Fruit fly (Drosophila melanogaster) whole organism, embryonic: ENCODE data around the gene CG34434.

Experiments
- ATbp ChIP-seq: fragments of 200-800 bp; sonication (Bioruptor generic); optimal IDR thresholded peaks from 2 replicates; lab custom pipeline; 2017; ENCODE audit warnings: missing biosample characterization, mild to moderate bottlenecking, missing genetic modification characterization, missing genetic modification reagents
- Bdp1 ChIP-seq: fragments of 200-800 bp; sonication (Bioruptor generic); optimal IDR thresholded peaks from 3 replicates; lab custom pipeline; 2016; ENCODE audit warnings: missing biosample characterization, missing genetic modification characterization
- CG10209 ChIP-seq: fragments of 200-800 bp; sonication (Bioruptor generic); optimal IDR thresholded peaks from 3 replicates; lab custom pipeline; 2017; ENCODE audit warnings: missing biosample characterization, mild to moderate bottlenecking, missing genetic modification characterization, missing genetic modification reagents
- CG10462 ChIP-seq: fragments of 200-800 bp; sonication (Bioruptor generic); optimal IDR thresholded peaks from 2 replicates; lab custom pipeline; 2016; ENCODE audit warnings: missing biosample characterization, missing genetic modification characterization
- CG11398 ChIP-seq: fragments of 200-800 bp; sonication (Bioruptor generic); optimal IDR thresholded peaks from 2 replicates; lab custom pipeline; 2016; ENCODE audit warnings: missing biosample characterization, missing genetic modification characterization
- CG12236 ChIP-seq: fragments of 200-800 bp; sonication (Bioruptor generic); optimal IDR thresholded peaks from 2 replicates; lab custom pipeline; 2016; ENCODE audit warnings: missing biosample characterization, missing genetic modification characterization
- CG13123 ChIP-seq: fragments of 200-800 bp; sonication (Bioruptor generic); optimal IDR thresholded peaks from 2 replicates; lab custom pipeline; 2016; ENCODE audit warnings: missing biosample characterization, missing genetic modification characterization
- CG13296 ChIP-seq: fragments of 200-800 bp; sonication (Bioruptor generic); optimal IDR thresholded peaks from 3 replicates; lab custom pipeline; 2018; ENCODE audit warnings: missing biosample characterization, mild to moderate bottlenecking, missing genetic modification characterization
- CG1603 ChIP-seq: fragments of 200-800 bp; sonication (Bioruptor generic); optimal IDR thresholded peaks from 2 replicates; lab custom pipeline; 2019; ENCODE audit warnings: missing biosample characterization, mild to moderate bottlenecking, missing genetic modification characterization, moderate library complexity
- CG16813 ChIP-seq: fragments of 200-800 bp; sonication (Bioruptor generic); IDR thresholded peaks from 3 replicates; pipeline ENCODE4 v1.3.6; 2022; ENCODE audit warnings: missing biosample characterization, missing genetic modification characterization; ENCODE audit not compliant: partially characterized antibody
- CG18599 ChIP-seq: fragments of 200-800 bp; sonication (Bioruptor generic); optimal IDR thresholded peaks from 3 replicates; lab custom pipeline; 2017; ENCODE audit warnings: missing biosample characterization, missing genetic modification characterization, mild to moderate bottlenecking, moderate library complexity, missing genetic modification reagents
- CG32767 ChIP-seq: fragments of 200-800 bp; sonication (Bioruptor generic); IDR thresholded peaks from 2 replicates; pipeline ENCODE4 v1.3.6; 2022; ENCODE audit warnings: missing biosample characterization, missing genetic modification characterization
- CG33557 ChIP-seq: fragments of 200-800 bp; sonication (Bioruptor generic); optimal IDR thresholded peaks from 2 replicates; lab custom pipeline; 2019; ENCODE audit warnings: missing biosample characterization, mild to moderate bottlenecking, missing genetic modification characterization, moderate library complexity
- CG4404 ChIP-seq: fragments of 200-800 bp; sonication (Bioruptor generic); IDR thresholded peaks from 2 replicates; pipeline ENCODE4 v1.3.6; 2022; ENCODE audit warnings: missing biosample characterization, missing genetic modification characterization
- CG4730 ChIP-seq: fragments of 200-800 bp; sonication (Bioruptor generic); IDR thresholded peaks from 2 replicates; pipeline ENCODE4 v1.3.6; 2022; ENCODE audit warnings: missing biosample characterization, missing genetic modification characterization
- CG4820 ChIP-seq: fragments of 200-800 bp; sonication (Bioruptor generic); optimal IDR thresholded peaks from 3 replicates; lab custom pipeline; 2016; ENCODE audit warnings: missing biosample characterization, missing genetic modification characterization
- CG6765 ChIP-seq: fragments of 200-800 bp; sonication (Bioruptor generic); optimal IDR thresholded peaks from 3 replicates; lab custom pipeline; 2017; ENCODE audit warnings: missing biosample characterization, mild to moderate bottlenecking, missing genetic modification characterization
- CG8478 ChIP-seq: fragments of >200 bp; optimal IDR thresholded peaks from 2 replicates; lab custom pipeline; 2018
- Dll ChIP-seq: fragments of 200-800 bp; sonication (Bioruptor generic); IDR thresholded peaks from 4 replicates; pipeline ENCODE4 v1.3.6; 2022; ENCODE audit warnings: missing biosample characterization, missing genetic modification characterization; ENCODE audit not compliant: partially characterized antibody
- HLH4C ChIP-seq: fragments of 200-800 bp; sonication (Bioruptor generic); IDR thresholded peaks from 3 replicates; pipeline ENCODE4 v1.3.6; 2022; ENCODE audit warnings: missing biosample characterization, missing genetic modification characterization; ENCODE audit not compliant: partially characterized antibody
- Hey ChIP-seq: fragments of 200-800 bp; sonication (Bioruptor generic); optimal IDR thresholded peaks from 3 replicates; lab custom pipeline; 2018; ENCODE audit warnings: missing biosample characterization, mild to moderate bottlenecking, missing genetic modification characterization
- HmgD ChIP-seq: fragments of 200-800 bp; sonication (Bioruptor generic); optimal IDR thresholded peaks from 3 replicates; lab custom pipeline; 2016; ENCODE audit warnings: missing biosample characterization, missing genetic modification characterization
- Hr51 ChIP-seq, 2 experiments: fragments of 200-800 bp; sonication (Bioruptor generic); optimal IDR thresholded peaks; 2 replicates in 1 of 2; 3 replicates in 1 of 2; lab custom pipeline; 2016 to 2018; ENCODE audit warnings: missing biosample characterization in 2 of 2, missing genetic modification characterization in 2 of 2, mild to moderate bottlenecking in 1 of 2, moderate library complexity in 1 of 2
- Kr ChIP-seq: fragments of 200-800 bp; sonication (Bioruptor generic); optimal IDR thresholded peaks from 2 replicates; lab custom pipeline; 2017; ENCODE audit warnings: missing biosample characterization, mild to moderate bottlenecking, missing genetic modification characterization
- Mrtf ChIP-seq: fragments of 200-800 bp; sonication (Bioruptor generic); IDR thresholded peaks from 3 replicates; pipeline ENCODE4 v1.3.6; 2022; ENCODE audit warnings: missing biosample characterization, missing genetic modification characterization
- Nf-YA ChIP-seq: fragments of 200-800 bp; sonication (Bioruptor generic); IDR thresholded peaks from 2 replicates; pipeline ENCODE4 v1.3.6; 2022; ENCODE audit warnings: missing biosample characterization, missing genetic modification characterization
- Nf-YB ChIP-seq: fragments of 200-800 bp; sonication (Bioruptor generic); optimal IDR thresholded peaks from 3 replicates; lab custom pipeline; 2019; ENCODE audit warnings: missing biosample characterization, mild to moderate bottlenecking, missing genetic modification characterization, moderate library complexity
- Sin3A ChIP-seq: fragments of >200 bp; optimal IDR thresholded peaks from 2 replicates; lab custom pipeline; 2018
- Taf1 ChIP-seq: fragments of 200-800 bp; sonication (Bioruptor generic); IDR thresholded peaks from 2 replicates; pipeline ENCODE4 v1.3.6; 2022; ENCODE audit warnings: missing biosample characterization, missing genetic modification characterization
- al ChIP-seq: fragments of 200-800 bp; sonication (Bioruptor generic); IDR thresholded peaks from 2 replicates; pipeline ENCODE4 v1.3.6; 2022; ENCODE audit warnings: missing biosample characterization, missing genetic modification characterization
- ap ChIP-seq: fragments of 200-800 bp; sonication (Bioruptor generic); IDR thresholded peaks from 2 replicates; pipeline ENCODE4 v1.3.6; 2022; ENCODE audit warnings: missing biosample characterization, missing genetic modification characterization
- ci ChIP-seq: fragments of 200-800 bp; sonication (Bioruptor generic); IDR thresholded peaks from 3 replicates; pipeline ENCODE4 v1.3.6; 2022; ENCODE audit warnings: missing biosample characterization, missing genetic modification characterization
- dm ChIP-seq: fragments of 200-800 bp; sonication (Bioruptor generic); optimal IDR thresholded peaks from 3 replicates; lab custom pipeline; 2016; ENCODE audit warnings: missing biosample characterization, missing genetic modification characterization
- eve ChIP-seq, 2 experiments: fragments of >200 bp; optimal IDR thresholded peaks; 2 replicates each; lab custom pipeline; 2017; ENCODE audit warnings: missing biosample characterization in 2 of 2, missing genetic modification characterization in 2 of 2
- ftz-f1 ChIP-seq: fragments of 200-800 bp; sonication (Bioruptor generic); optimal IDR thresholded peaks from 2 replicates; lab custom pipeline; 2016; ENCODE audit warnings: missing biosample characterization, missing genetic modification characterization
- gem ChIP-seq: fragments of 200-800 bp; sonication (Bioruptor generic); optimal IDR thresholded peaks from 2 replicates; lab custom pipeline; 2019; ENCODE audit warnings: missing biosample characterization, mild to moderate bottlenecking, missing genetic modification characterization, moderate library complexity
- h ChIP-seq: fragments of >200 bp; optimal IDR thresholded peaks from 2 replicates; lab custom pipeline; 2017
- ham ChIP-seq: fragments of 200-800 bp; sonication (Bioruptor generic); IDR thresholded peaks from 2 replicates; pipeline ENCODE4 v1.3.6; 2022; ENCODE audit warnings: missing biosample characterization, missing genetic modification characterization
- jing ChIP-seq: fragments of 200-800 bp; sonication (Bioruptor generic); optimal IDR thresholded peaks from 2 replicates; lab custom pipeline; 2018; ENCODE audit warnings: missing biosample characterization, mild to moderate bottlenecking, missing genetic modification characterization
- jumu ChIP-seq: fragments of 200-800 bp; sonication (Bioruptor generic); optimal IDR thresholded peaks from 3 replicates; lab custom pipeline; 2016; ENCODE audit warnings: missing biosample characterization, missing genetic modification characterization
- kah ChIP-seq: fragments of 200-800 bp; sonication (Bioruptor generic); optimal IDR thresholded peaks from 2 replicates; lab custom pipeline; 2018; ENCODE audit warnings: missing biosample characterization, mild to moderate bottlenecking, missing genetic modification characterization
- kay ChIP-seq: fragments of 200-800 bp; sonication (Bioruptor generic); optimal IDR thresholded peaks from 2 replicates; lab custom pipeline; 2016; ENCODE audit warnings: missing biosample characterization, missing genetic modification characterization
- knrl ChIP-seq: fragments of 200-800 bp; sonication (Bioruptor generic); IDR thresholded peaks from 3 replicates; pipeline ENCODE4 v1.3.6; 2022; ENCODE audit warnings: missing biosample characterization, missing genetic modification characterization; ENCODE audit not compliant: partially characterized antibody
- lola ChIP-seq, 3 experiments: fragments of >200 bp in 2 of 3; fragments of 200-800 bp in 1 of 3; sonication (Bioruptor generic) in 1 of 3; optimal IDR thresholded peaks; 2 replicates each; lab custom pipeline; 2017 to 2019; ENCODE audit warnings: missing biosample characterization in 3 of 3, missing genetic modification characterization in 3 of 3, mild to moderate bottlenecking in 1 of 3, moderate library complexity in 1 of 3
- slou ChIP-seq: fragments of 200-800 bp; sonication (Bioruptor generic); optimal IDR thresholded peaks from 3 replicates; lab custom pipeline; 2016; ENCODE audit warnings: missing biosample characterization, missing genetic modification characterization
- sna ChIP-seq: fragments of 200-800 bp; sonication (Bioruptor generic); IDR thresholded peaks from 2 replicates; pipeline ENCODE4 v1.3.6; 2022; ENCODE audit warnings: missing biosample characterization, missing genetic modification characterization; ENCODE audit not compliant: partially characterized antibody
- sr ChIP-seq: fragments of 200-800 bp; sonication (Bioruptor generic); IDR thresholded peaks from 3 replicates; pipeline ENCODE4 v1.3.6; 2022; ENCODE audit warnings: missing biosample characterization, missing genetic modification characterization
- tgo ChIP-seq: fragments of 200-800 bp; sonication (Bioruptor generic); IDR thresholded peaks from 3 replicates; pipeline ENCODE4 v1.3.6; 2022; ENCODE audit warnings: missing biosample characterization, missing genetic modification characterization
- tin ChIP-seq: fragments of 200-800 bp; sonication (Bioruptor generic); optimal IDR thresholded peaks from 3 replicates; lab custom pipeline; 2016; ENCODE audit warnings: missing biosample characterization, missing genetic modification characterization
- trem ChIP-seq: fragments of 200-800 bp; optimal IDR thresholded peaks from 3 replicates; lab custom pipeline; 2019; ENCODE audit warnings: missing biosample characterization, mild to moderate bottlenecking, missing genetic modification characterization, moderate library complexity
- usp ChIP-seq: fragments of >200 bp; optimal IDR thresholded peaks from 2 replicates; lab custom pipeline; 2017; ENCODE audit warnings: missing biosample characterization, missing genetic modification characterization
- vfl ChIP-seq: fragments of 200-800 bp; sonication (Bioruptor generic); optimal IDR thresholded peaks from 2 replicates; lab custom pipeline; 2016; ENCODE audit warnings: missing biosample characterization, missing genetic modification characterization
- wor ChIP-seq: fragments of 200-800 bp; sonication (Bioruptor generic); IDR thresholded peaks from 2 replicates; pipeline ENCODE4 v1.3.6; 2022; ENCODE audit warnings: missing biosample characterization, missing genetic modification characterization

Gene CG34434

dm6 chrX:5593868-5594267 lies 22.3 kb downstream of the CG34434 start, which contains the start of gene Vsx1 (continued):
- TF ChIP-seq sr (GFP tag; lab: Robert Waterston, UW) (peak; percentile 55; the same call in 1 of the 3 replicates), CG16813 (GFP tag; lab: Robert Waterston, UW) (0 out of 3 replicates have a peak, but pooled peaks have one; percentile 36), CG13123 (GFP tag; lab: Kevin White, UChicago) (no peak), lola (GFP tag; optimal IDR thresholded peaks at IDR 0.05; lab: Kevin White, UChicago) (no peak), CG4730 (GFP tag; lab: Robert Waterston, UW) (no peak), dm (GFP tag; lab: Kevin White, UChicago) (no peak), kah (GFP tag; lab: Kevin White, UChicago) (no peak), Dll (GFP tag; lab: Robert Waterston, UW) (no peak), ap (GFP tag; lab: Robert Waterston, UW) (no peak), tin (GFP tag; lab: Kevin White, UChicago) (no peak), jing (GFP tag; lab: Kevin White, UChicago) (no peak), trem (tag; lab: Kevin White, UChicago) (no peak), h (lab: Kevin White, UChicago) (no peak), CG33557 (no peak), eve (GFP tag; optimal IDR thresholded peaks at IDR 0.05; lab: Kevin White, UChicago) (no peak), CG12236 (GFP tag; lab: Kevin White, UChicago) (no peak), kay (GFP tag; lab: Kevin White, UChicago) (no peak), jumu (GFP tag; lab: Kevin White, UChicago) (no peak), usp (no peak), al (GFP tag; lab: Robert Waterston, UW) (no peak), Nf-YA (GFP tag; lab: Robert Waterston, UW) (peak; percentile 65), ci (GFP tag; lab: Robert Waterston, UW) (peak; percentile 45; the same call in 1 of the 3 replicates), Bdp1 (GFP tag; lab: Kevin White, UChicago) (no peak), CG10209 (GFP tag; lab: Kevin White, UChicago) (no peak), HLH4C (GFP tag; lab: Robert Waterston, UW) (no peak), vfl (GFP tag; lab: Kevin White, UChicago) (no peak), CG18599 (GFP tag; lab: Kevin White, UChicago) (no peak), CG8478 (lab: Kevin White, UChicago) (peak; percentile 100), ATbp (GFP tag; lab: Kevin White, UChicago) (no peak), CG4820 (GFP tag; lab: Kevin White, UChicago) (no peak), Hey (tag; lab: Kevin White, UChicago) (no peak), CG10462 (GFP tag; lab: Kevin White, UChicago) (no peak), CG13296 (GFP tag; lab: Kevin White, UChicago) (no peak), Kr (GFP tag; lab: Kevin White, UChicago) (no peak), Sin3A (lab: Kevin White, UChicago) (no peak), Taf1 (GFP tag; lab: Robert Waterston, UW) (no peak), Hr51 (GFP tag; optimal IDR thresholded peaks at IDR 0.05; lab: Kevin White, UChicago) (no peak), CG1603 (no peak), CG6765 (GFP tag; lab: Kevin White, UChicago) (no peak), CG4404 (GFP tag; lab: Robert Waterston, UW) (no peak), HmgD (GFP tag; lab: Kevin White, UChicago) (peak; percentile 79), gem (tag; lab: Kevin White, UChicago) (no peak), CG11398 (GFP tag; lab: Kevin White, UChicago) (no peak), ham (GFP tag; lab: Robert Waterston, UW) (no peak), sna (GFP tag; lab: Robert Waterston, UW) (no peak), CG32767 (no peak), wor (GFP tag; lab: Robert Waterston, UW) (no peak), knrl (peak; percentile 35; the same call in 1 of the 3 replicates), Mrtf (GFP tag; lab: Robert Waterston, UW) (no peak), tgo (GFP tag; lab: Robert Waterston, UW) (no peak), slou (no peak), ftz-f1 (GFP tag; lab: Kevin White, UChicago) (peak; percentile 69), Nf-YB (GFP tag; lab: Kevin White, UChicago) (peak; percentile 96)
